Worm (Caenorhabditis elegans) whole organism, L4 larva: ENCODE measurements around the gene Y53G8AR.9.
"Not testable (repeated sequence)": the region's sequence is repeated elsewhere in the genome, so short reads cannot be mapped to it uniquely, and the experiment has no call there.

ENCODE experiments used
- D1046.2 ChIP-seq: fragments of 200-800 bp; sonication (Bioruptor generic); IDR thresholded peaks from 2 replicates; pipeline ENCODE4 v1.3.6; 2022; ENCODE audit warnings: missing genetic modification characterization, missing compliant biosample characterization
- F44E2.7 ChIP-seq: fragments of 200-800 bp; sonication (Bioruptor generic); IDR thresholded peaks from 2 replicates; pipeline ENCODE4 v2.1.2; 2022; ENCODE audit warnings: missing genetic modification characterization, missing compliant biosample characterization
- F49E8.2 ChIP-seq: sonication (generic microtip); optimal IDR thresholded peaks from 2 replicates; lab custom pipeline; 2016; ENCODE audit warnings: missing compliant biosample characterization, mild to moderate bottlenecking, missing genetic modification characterization, borderline replicate concordance
- R02D3.7 ChIP-seq: fragments of 150-350 bp; sonication (generic microtip); optimal IDR thresholded peaks from 3 replicates; lab custom pipeline; 2014; ENCODE audit warnings: missing biosample characterization, missing genetic modification characterization
- Y105C5A.15 ChIP-seq: fragments of 200-800 bp; sonication (Bioruptor generic); IDR thresholded peaks from 2 replicates; pipeline ENCODE4 v1.3.6; 2022; ENCODE audit warnings: missing genetic modification characterization, missing compliant biosample characterization
- Y5F2A.4 ChIP-seq: fragments of 200-800 bp; sonication (Bioruptor generic); optimal IDR thresholded peaks from 2 replicates; lab custom pipeline; 2018; ENCODE audit warnings: mild to moderate bottlenecking, missing genetic modification characterization, missing compliant biosample characterization
- Y75B8A.6 ChIP-seq: fragments of 200-800 bp; sonication (Bioruptor generic); IDR thresholded peaks from 2 replicates; pipeline ENCODE4 v1.3.6; 2022; ENCODE audit warnings: missing genetic modification reagents, missing genetic modification characterization, missing compliant biosample characterization
- attf-4 ChIP-seq: sonication (generic microtip); optimal IDR thresholded peaks from 3 replicates; lab custom pipeline; 2017; ENCODE audit warnings: missing biosample characterization, missing genetic modification characterization
- ceh-20 ChIP-seq: fragments of 200-800 bp; sonication (Bioruptor generic); IDR thresholded peaks from 2 replicates; pipeline ENCODE4 v1.3.6; 2022; ENCODE audit warnings: missing genetic modification reagents, missing genetic modification characterization, missing compliant biosample characterization
- ceh-32 ChIP-seq: sonication (generic microtip); optimal IDR thresholded peaks from 2 replicates; lab custom pipeline; 2016; ENCODE audit warnings: mild to moderate bottlenecking, missing genetic modification characterization, missing compliant biosample characterization; ENCODE audit not compliant: poor library complexity
- ceh-44 ChIP-seq: fragments of 200-800 bp; sonication (Bioruptor generic); IDR thresholded peaks from 2 replicates; pipeline ENCODE4 v1.3.6; 2022; ENCODE audit warnings: missing genetic modification reagents, missing genetic modification characterization, missing compliant biosample characterization
- ceh-82 ChIP-seq: sonication (generic microtip); optimal IDR thresholded peaks from 2 replicates; lab custom pipeline; 2017; ENCODE audit warnings: missing biosample characterization, missing genetic modification characterization
- ces-1 ChIP-seq: fragments of 150-350 bp; sonication (generic microtip); optimal IDR thresholded peaks from 4 replicates; lab custom pipeline; 2014; ENCODE audit warnings: missing biosample characterization, missing genetic modification reagents, missing genetic modification characterization
- ctbp-1 ChIP-seq: fragments of 200-800 bp; sonication (Bioruptor generic); IDR thresholded peaks from 2 replicates; pipeline ENCODE4 v1.3.6; 2022; ENCODE audit warnings: missing genetic modification reagents, missing genetic modification characterization, missing compliant biosample characterization
- dmd-8 ChIP-seq: fragments of 200-800 bp; sonication (Bioruptor generic); IDR thresholded peaks from 2 replicates; pipeline ENCODE4 v1.3.6; 2022; ENCODE audit warnings: missing genetic modification characterization, missing compliant biosample characterization
- dpl-1 ChIP-seq: fragments of 150-350 bp; optimal IDR thresholded peaks from 2 replicates; lab custom pipeline; 2014; ENCODE audit warnings: missing biosample characterization, missing genetic modification reagents, missing genetic modification characterization
- hlh-11 ChIP-seq: fragments of 200-800 bp; sonication (Bioruptor generic); optimal IDR thresholded peaks from 2 replicates; lab custom pipeline; 2018; ENCODE audit warnings: mild to moderate bottlenecking, missing genetic modification characterization, missing compliant biosample characterization
- hlh-30 ChIP-seq: sonication (generic microtip); optimal IDR thresholded peaks from 2 replicates; lab custom pipeline; 2017; ENCODE audit warnings: antibody characterized with exemption, mild to moderate bottlenecking, missing genetic modification characterization, missing compliant biosample characterization; ENCODE audit not compliant: insufficient read depth
- lim-7 ChIP-seq: fragments of 200-800 bp; sonication (Bioruptor generic); IDR thresholded peaks from 2 replicates; pipeline ENCODE4 v1.3.6; 2022; ENCODE audit warnings: missing genetic modification characterization, missing compliant biosample characterization
- lin-1 ChIP-seq: fragments of 200-800 bp; sonication (Bioruptor generic); IDR thresholded peaks from 2 replicates; pipeline ENCODE4 v1.3.6; 2022; ENCODE audit warnings: missing genetic modification reagents, missing genetic modification characterization, missing compliant biosample characterization
- lin-38 ChIP-seq: fragments of 200-800 bp; sonication (Bioruptor generic); IDR thresholded peaks from 2 replicates; pipeline ENCODE4 v1.3.6; 2022; ENCODE audit warnings: missing genetic modification reagents, missing genetic modification characterization, missing compliant biosample characterization
- lir-3 ChIP-seq: sonication (generic microtip); optimal IDR thresholded peaks from 2 replicates; lab custom pipeline; 2016; ENCODE audit warnings: mild to moderate bottlenecking, missing genetic modification characterization, missing compliant biosample characterization
- madf-5 ChIP-seq, 2 experiments: fragments of 200-800 bp; sonication (Bioruptor generic); IDR thresholded peaks; 2 replicates each; pipeline ENCODE4 v1.3.6; 2022; ENCODE audit warnings: missing compliant biosample characterization in 2 of 2, missing genetic modification characterization in 2 of 2
- madf-9 ChIP-seq: fragments of 200-800 bp; sonication (Bioruptor generic); conservative IDR thresholded peaks from 2 replicates; pipeline ENCODE4 v1.3.6; 2022; ENCODE audit warnings: missing genetic modification reagents, missing genetic modification characterization, missing compliant biosample characterization
- mdl-1 ChIP-seq, 2 experiments: fragments of 150-350 bp in 1 of 2; sonication (generic microtip) in 1 of 2; optimal IDR thresholded peaks; 2 replicates each; lab custom pipeline; 2014 to 2017; ENCODE audit warnings: missing biosample characterization in 2 of 2, missing genetic modification characterization in 2 of 2
- mep-1 ChIP-seq: fragments of 150-350 bp; sonication (generic microtip); optimal IDR thresholded peaks from 3 replicates; lab custom pipeline; 2014; ENCODE audit warnings: missing biosample characterization, missing genetic modification characterization
- mes-2 ChIP-seq: sonication (generic microtip); optimal IDR thresholded peaks from 2 replicates; lab custom pipeline; 2016; ENCODE audit warnings: missing genotype, mild to moderate bottlenecking, missing genetic modification characterization, missing compliant biosample characterization; ENCODE audit not compliant: poor library complexity, severe bottlenecking
- nhr-11 ChIP-seq: fragments of 150-350 bp; optimal IDR thresholded peaks from 2 replicates; lab custom pipeline; 2014; ENCODE audit warnings: missing biosample characterization, missing genetic modification characterization
- nhr-76 ChIP-seq: fragments of 150-350 bp; optimal IDR thresholded peaks from 2 replicates; lab custom pipeline; 2014; ENCODE audit warnings: missing biosample characterization, missing genetic modification characterization
- pha-4 ChIP-seq, 2 experiments: fragments of 150-350 bp in 1 of 2; fragments of 200-800 bp in 1 of 2; sonication (Bioruptor generic) in 1 of 2; IDR thresholded peaks in 1 of 2; optimal IDR thresholded peaks in 1 of 2; 2 replicates each; pipeline versions ENCODE4 v1.3.6 to Lab custom; 2014 to 2022; ENCODE audit warnings: missing genetic modification characterization in 2 of 2, missing genetic modification reagents in 2 of 2, missing biosample characterization in 1 of 2, missing compliant biosample characterization in 1 of 2
- php-3 ChIP-seq: fragments of 200-800 bp; sonication (Bioruptor generic); IDR thresholded peaks from 2 replicates; pipeline ENCODE4 v1.3.6; 2022; ENCODE audit warnings: missing genetic modification reagents, missing genetic modification characterization, missing compliant biosample characterization
- rbr-2 ChIP-seq: sonication (generic microtip); optimal IDR thresholded peaks from 2 replicates; lab custom pipeline; 2016; ENCODE audit warnings: missing genotype, missing genetic modification characterization, missing compliant biosample characterization
- set-16 ChIP-seq: fragments of 200-800 bp; sonication (Bioruptor generic); IDR thresholded peaks from 2 replicates; pipeline ENCODE4 v1.3.6; 2022; ENCODE audit warnings: missing genetic modification reagents, missing genetic modification characterization, missing compliant biosample characterization
- snpc-1.2 ChIP-seq: fragments of 200-800 bp; sonication (Bioruptor generic); IDR thresholded peaks from 2 replicates; pipeline ENCODE4 v1.3.6; 2022; ENCODE audit warnings: missing genetic modification reagents, missing genetic modification characterization, missing compliant biosample characterization
- snpc-4 ChIP-seq: fragments of 150-350 bp; optimal IDR thresholded peaks from 2 replicates; lab custom pipeline; 2014; ENCODE audit warnings: missing biosample characterization, missing genetic modification characterization
- spr-3 ChIP-seq: fragments of 200-800 bp; sonication (Bioruptor generic); optimal IDR thresholded peaks from 2 replicates; lab custom pipeline; 2018; ENCODE audit warnings: mild to moderate bottlenecking, missing genetic modification characterization, missing compliant biosample characterization
- unc-130 ChIP-seq: sonication (generic microtip); optimal IDR thresholded peaks from 2 replicates; lab custom pipeline; 2016; ENCODE audit warnings: missing genetic modification reagents, missing genetic modification characterization, missing compliant biosample characterization

Gene Y53G8AR.9

DNA sequence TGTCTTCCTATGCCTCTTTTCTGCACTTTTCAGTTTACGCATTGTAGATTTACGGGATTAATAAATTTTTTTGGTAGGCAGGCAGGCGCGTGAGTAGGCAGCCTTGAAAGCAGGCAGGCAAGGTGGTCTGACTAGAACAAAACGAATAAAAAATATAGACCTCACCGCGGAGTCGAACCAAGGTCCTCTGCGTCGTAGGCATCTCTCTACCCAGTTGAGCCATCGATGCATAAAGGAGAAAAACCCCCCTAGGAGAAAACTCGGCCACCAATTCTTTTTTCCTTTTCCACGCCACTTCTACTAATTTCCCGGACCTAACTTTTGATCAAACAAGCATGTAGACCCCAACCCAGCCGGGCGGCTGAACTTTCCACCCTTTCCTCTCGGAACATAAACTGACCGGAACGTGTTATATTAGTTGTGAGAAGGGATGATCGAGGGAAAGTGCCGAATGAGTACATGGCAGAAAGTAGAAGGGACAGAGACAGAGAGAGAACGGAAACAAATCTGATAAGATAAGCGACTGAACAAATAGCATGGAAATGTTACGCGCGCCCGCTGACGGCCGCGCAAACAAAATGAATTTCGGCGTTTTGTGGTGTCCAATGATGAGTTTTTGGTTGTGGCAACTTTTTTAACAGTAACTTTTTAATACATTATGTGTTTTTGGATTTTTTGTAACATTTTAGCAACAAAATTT is 18.4 kb upstream of the Y53G8AR.9 start (continued):
- peak; percentile 28 for TF ChIP-seq mes-2 (tag; lab: Kevin White, UChicago)
- TF ChIP-seq nhr-11: no peak
- TF ChIP-seq rbr-2: no peak
- peak in 1 of 2 experiments; percentile 25 for TF ChIP-seq mdl-1 (tag; optimal IDR thresholded peaks at IDR 0.05; lab: Kevin White, UChicago)
- TF ChIP-seq hlh-11 (tag; lab: Kevin White, UChicago): peak; percentile 51
- TF ChIP-seq ceh-32 (tag; lab: Kevin White, UChicago): no peak
- TF ChIP-seq attf-4 (tag; lab: Kevin White, UChicago): no peak
- TF ChIP-seq R02D3.7 (tag; lab: Kevin White, UChicago): no peak
- no peak for TF ChIP-seq ceh-44 (GFP tag; lab: Robert Waterston, UW)
- no peak for TF ChIP-seq snpc-4 (tag; lab: Kevin White, UChicago)
- no peak for TF ChIP-seq ctbp-1 (GFP tag; lab: Robert Waterston, UW)
- TF ChIP-seq spr-3 (GFP tag; lab: Kevin White, UChicago): no peak
- TF ChIP-seq ceh-82 (tag; lab: Kevin White, UChicago): no peak
- TF ChIP-seq hlh-30 (tag; lab: Kevin White, UChicago): no peak
- no peak for TF ChIP-seq lim-7 (GFP tag; lab: Robert Waterston, UW)

DNA sequence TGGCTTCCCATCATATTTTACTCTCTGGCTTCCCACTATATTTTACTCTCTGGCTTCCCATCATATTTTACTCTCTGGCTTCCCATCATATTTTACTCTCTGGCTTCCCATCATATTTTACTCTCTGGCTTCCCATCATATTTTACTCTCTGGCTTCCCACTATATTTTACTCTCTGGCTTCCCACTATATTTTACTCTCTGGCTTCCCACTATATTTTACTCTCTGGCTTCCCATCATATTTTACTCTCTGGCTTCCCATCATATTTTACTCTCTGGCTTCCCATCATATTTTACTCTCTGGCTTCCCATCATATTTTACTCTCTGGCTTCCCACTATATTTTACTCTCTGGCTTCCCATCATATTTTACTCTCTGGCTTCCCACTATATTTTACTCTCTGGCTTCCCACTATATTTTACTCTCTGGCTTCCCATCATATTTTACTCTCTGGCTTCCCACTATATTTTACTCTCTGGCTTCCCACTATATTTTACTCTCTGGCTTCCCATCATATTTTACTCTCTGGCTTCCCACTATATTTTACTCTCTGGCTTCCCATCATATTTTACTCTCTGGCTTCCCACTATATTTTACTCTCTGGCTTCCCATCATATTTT is 14.0 kb upstream of the Y53G8AR.9 start:
- TF ChIP-seq Y105C5A.15 (GFP tag; lab: Robert Waterston, UW) (peak; percentile 78; the same call in 1 of the 2 replicates), set-16 (peak; percentile 83), Y75B8A.6 (0 out of 2 replicates have a peak, but pooled peaks have one; percentile 69), ceh-44 (GFP tag; lab: Robert Waterston, UW) (0 out of 2 replicates have a peak, but pooled peaks have one; percentile 44), madf-5 (GFP tag; IDR thresholded peaks at IDR 0.05; lab: Robert Waterston, UW) (peak in 1 of 2 experiments; percentile 91; a peak in 2 of 4 replicates), F44E2.7 (GFP tag; lab: Robert Waterston, UW) (peak; percentile 61; the same call in 1 of the 2 replicates), pha-4 (GFP tag; IDR thresholded peaks at IDR 0.05; lab: Robert Waterston, UW) (peak; percentile 84; the same call in 1 of the 2 replicates), lin-1 (GFP tag; lab: Robert Waterston, UW) (0 out of 2 replicates have a peak, but pooled peaks have one; percentile 42), madf-9 (GFP tag; lab: Robert Waterston, UW) (0 out of 2 replicates have a peak, but pooled peaks have one; percentile 52), php-3 (peak; percentile 44; the same call in 1 of the 2 replicates), snpc-1.2 (GFP tag; lab: Robert Waterston, UW) (0 out of 2 replicates have a peak, but pooled peaks have one; percentile 16)
- not testable (repeated sequence) for TF ChIP-seq pha-4 (tag; optimal IDR thresholded peaks at IDR 0.05; lab: Kevin White, UChicago)

DNA sequence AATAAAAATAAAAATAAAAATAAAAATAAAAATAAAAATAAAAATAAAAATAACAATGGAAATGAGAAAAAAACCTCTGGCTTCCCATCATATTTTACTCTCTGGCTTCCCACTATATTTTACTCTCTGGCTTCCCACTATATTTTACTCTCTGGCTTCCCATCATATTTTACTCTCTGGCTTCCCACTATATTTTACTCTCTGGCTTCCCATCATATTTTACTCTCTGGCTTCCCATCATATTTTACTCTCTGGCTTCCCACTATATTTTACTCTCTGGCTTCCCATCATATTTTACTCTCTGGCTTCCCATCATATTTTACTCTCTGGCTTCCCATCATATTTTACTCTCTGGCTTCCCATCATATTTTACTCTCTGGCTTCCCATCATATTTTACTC is 13.2 kb upstream of the Y53G8AR.9 start:
- TF ChIP-seq set-16: peak; percentile 28; the same call in 1 of the 2 replicates

DNA sequence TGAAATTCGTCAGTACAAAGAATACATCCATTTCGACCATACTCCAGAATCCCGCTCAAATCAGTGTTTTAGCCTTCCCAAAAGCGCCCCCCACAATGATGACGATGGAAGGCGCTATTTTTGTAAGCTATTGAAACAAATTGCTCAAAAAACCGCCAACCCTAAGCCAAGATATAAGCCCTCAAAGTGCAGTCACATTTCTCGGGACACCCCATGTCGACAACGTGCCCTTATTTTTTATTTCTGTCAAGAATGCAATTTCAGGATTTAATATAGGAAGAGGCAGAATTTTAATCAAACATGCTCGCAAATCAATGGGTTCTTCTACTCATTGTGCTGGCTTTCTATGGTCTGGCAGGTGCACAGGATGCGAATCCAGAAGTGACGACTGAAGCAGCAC is 11.7 kb upstream of the Y53G8AR.9 start, which contains the start of gene Y53G8AR.1:
Y53G8AR.1 (plus strand) TSS at position 301 of the 400 bp plus-strand sequence.
- TF ChIP-seq nhr-76 (tag; lab: Kevin White, UChicago); ceh-20 (GFP tag; lab: Robert Waterston, UW); dpl-1: not testable (repeated sequence)

DNA sequence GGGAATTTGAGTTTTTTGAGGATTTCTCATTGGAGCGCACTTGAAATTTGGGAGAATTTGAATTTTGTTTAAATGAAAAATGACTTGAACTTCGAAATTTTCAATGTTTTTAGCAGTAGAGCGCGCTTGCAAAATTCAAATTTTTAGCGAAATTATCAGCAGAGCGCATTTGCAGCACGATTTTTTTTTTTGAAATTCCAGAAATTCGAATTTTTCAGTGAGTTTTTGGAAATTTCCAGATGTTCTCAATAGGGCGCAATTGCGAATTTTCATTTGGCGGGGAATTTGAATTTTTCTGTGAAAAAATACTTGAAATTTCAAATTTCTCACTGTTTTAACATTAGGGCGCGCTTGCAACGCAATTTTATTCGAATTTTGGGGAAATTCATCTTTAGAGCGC is 10.7 kb upstream of the Y53G8AR.9 start:
- TF ChIP-seq attf-4 (tag; lab: Kevin White, UChicago): no peak
- TF ChIP-seq F44E2.7 (GFP tag; lab: Robert Waterston, UW): no peak
- TF ChIP-seq D1046.2: no peak
- TF ChIP-seq mep-1 (tag; lab: Kevin White, UChicago): no peak
- TF ChIP-seq F49E8.2 (tag; lab: Kevin White, UChicago): peak; percentile 42
- no peak for TF ChIP-seq dpl-1
- TF ChIP-seq Y5F2A.4: no peak
- TF ChIP-seq dmd-8: no peak
- no peak for TF ChIP-seq lir-3 (tag; lab: Kevin White, UChicago)
- TF ChIP-seq ces-1 (GFP tag; lab: Kevin White, UChicago): no peak
- TF ChIP-seq lin-38 (GFP tag; lab: Robert Waterston, UW): peak; percentile 87
- TF ChIP-seq unc-130 (GFP tag; lab: Kevin White, UChicago): peak; percentile 23
